Fruit fly (Drosophila melanogaster): ENCODE measurements around the gene CG14687.

Gene CG14687

dm6 chr3R:10792604-10793003 lies at the start of gene CG14687:
Gene CG14687 (plus strand): TSS chr3R:10792904.
- TF ChIP-seq fd96Ca (GFP tag; IDR thresholded peaks at IDR 0.05) (no peak), CG13204 (GFP tag; optimal IDR thresholded peaks at IDR 0.05) (no peak), gl (tag; optimal IDR thresholded peaks at IDR 0.05) (no peak), CG17806 (tag; optimal IDR thresholded peaks at IDR 0.05) (no peak)

- TF ChIP-seq D1 (tag; optimal IDR thresholded peaks at IDR 0.05) (no peak), fd96Ca (GFP tag; IDR thresholded peaks at IDR 0.05) (0 out of 3 replicates have a peak, but pooled peaks have one; percentile 19), CG13204 (GFP tag; optimal IDR thresholded peaks at IDR 0.05) (no peak), CG4496 (GFP tag; IDR thresholded peaks at IDR 0.05) (no peak)
Measured at dm6 chr3R:10747650-10748049, 45.1 kb upstream of the CG14687 start.

DNA sequence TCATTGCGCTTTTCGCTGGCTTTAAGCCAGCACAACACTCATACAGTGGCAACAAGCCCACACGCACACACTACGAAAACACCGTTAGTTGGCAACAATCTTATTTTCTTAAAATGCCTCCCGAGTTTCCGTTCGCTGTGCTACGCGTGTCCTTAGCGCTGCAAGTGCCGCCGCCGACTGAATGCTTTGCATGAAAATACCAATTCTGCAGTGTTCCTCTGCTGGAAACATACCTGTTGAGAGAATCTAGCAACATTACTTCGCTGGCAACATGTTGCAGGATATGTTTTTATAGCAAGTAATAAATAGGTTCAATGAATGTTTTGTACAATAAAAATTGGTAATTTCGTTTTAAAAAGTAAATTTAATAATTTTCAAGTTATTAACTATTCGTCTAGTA lies 41.6 kb upstream of the CG14687 start, which contains the start of gene TkR86C:
TkR86C (minus strand) TSS at position 168 of the 400 bp plus-strand sequence.
- TF ChIP-seq CG9948 (tag; optimal IDR thresholded peaks at IDR 0.05), result no peak
- no peak for TF ChIP-seq CG10348 (GFP tag; IDR thresholded peaks at IDR 0.05)
- no peak for TF ChIP-seq Pif1B (GFP tag; optimal IDR thresholded peaks at IDR 0.05)
- no peak for TF ChIP-seq Ets98B (GFP tag; IDR thresholded peaks at IDR 0.05)
- no peak for TF ChIP-seq Snoo (tag; optimal IDR thresholded peaks at IDR 0.05)
- TF ChIP-seq CG8159 (tag; optimal IDR thresholded peaks at IDR 0.05), result no peak
- no peak for TF ChIP-seq CG17806 (tag; optimal IDR thresholded peaks at IDR 0.05)
- TF ChIP-seq CG13204 (GFP tag; optimal IDR thresholded peaks at IDR 0.05), result no peak
- TF ChIP-seq rn (GFP tag; IDR thresholded peaks at IDR 0.05), result no peak
- TF ChIP-seq CG15710 (tag; optimal IDR thresholded peaks at IDR 0.05), result no peak

dm6 chr3R:10755534-10755933 lies 37.2 kb upstream of the CG14687 start, which contains the start of gene CG14691:
Gene CG14691 (minus strand): TSS chr3R:10755634.
- TF ChIP-seq CG8301 (tag; optimal IDR thresholded peaks at IDR 0.05), result no peak
- TF ChIP-seq CG12605 (GFP tag; IDR thresholded peaks at IDR 0.05), result no peak
- no peak for TF ChIP-seq fd96Ca (GFP tag; IDR thresholded peaks at IDR 0.05)
- TF ChIP-seq CG15710 (tag; optimal IDR thresholded peaks at IDR 0.05), result no peak
- TF ChIP-seq CG9948 (tag; optimal IDR thresholded peaks at IDR 0.05), result no peak
- no peak for TF ChIP-seq CG34367 (tag; optimal IDR thresholded peaks at IDR 0.05)
- no peak for TF ChIP-seq CG14655 (GFP tag; optimal IDR thresholded peaks at IDR 0.05)
- no peak for TF ChIP-seq CG8159 (tag; optimal IDR thresholded peaks at IDR 0.05)
- TF ChIP-seq D1 (tag; optimal IDR thresholded peaks at IDR 0.05), result no peak
- no peak for TF ChIP-seq CG4496 (GFP tag; IDR thresholded peaks at IDR 0.05)

DNA sequence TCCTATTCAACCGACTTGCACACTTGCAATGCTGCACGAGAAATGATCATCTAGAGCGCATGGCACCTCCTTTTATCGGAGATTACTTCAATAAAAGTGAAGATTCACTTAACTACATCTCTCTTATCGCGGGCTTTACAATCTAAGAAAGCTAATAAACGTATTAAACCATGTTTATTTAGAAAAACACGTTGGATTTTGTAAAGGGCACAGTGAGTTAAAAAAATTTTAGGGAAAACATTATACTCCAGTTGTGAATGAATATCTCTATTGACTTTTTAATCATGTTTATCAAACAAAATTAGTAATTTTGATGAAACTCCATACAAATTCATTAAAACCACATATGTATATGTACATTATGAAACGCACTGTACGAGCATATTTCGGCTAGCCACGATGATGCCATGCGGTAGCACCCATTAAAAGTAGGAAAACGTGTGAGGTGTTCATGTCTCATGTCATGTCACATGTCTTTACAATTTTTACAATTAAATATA lies 33.3 kb upstream of the CG14687 start, which contains the start of gene CG31272:
CG31272 (minus strand) TSS at position 51 of the 500 bp plus-strand sequence.
- TF ChIP-seq CG10348 (GFP tag; IDR thresholded peaks at IDR 0.05), result no peak
- TF ChIP-seq CG13204 (GFP tag; optimal IDR thresholded peaks at IDR 0.05), result no peak
- TF ChIP-seq CG8301 (tag; optimal IDR thresholded peaks at IDR 0.05), result no peak
- TF ChIP-seq CG32121 (GFP tag; IDR thresholded peaks at IDR 0.05), result no peak
- TF ChIP-seq Pif1B (GFP tag; optimal IDR thresholded peaks at IDR 0.05), result no peak
- no peak for TF ChIP-seq Ets98B (GFP tag; IDR thresholded peaks at IDR 0.05)
- TF ChIP-seq CG14655 (GFP tag; optimal IDR thresholded peaks at IDR 0.05), result no peak
- no peak for TF ChIP-seq fd96Ca (GFP tag; IDR thresholded peaks at IDR 0.05)
- no peak for TF ChIP-seq CG12605 (GFP tag; IDR thresholded peaks at IDR 0.05)
- no peak for TF ChIP-seq CG15710 (tag; optimal IDR thresholded peaks at IDR 0.05)
- TF ChIP-seq gl (tag; optimal IDR thresholded peaks at IDR 0.05), result no peak
- TF ChIP-seq CG17806 (tag; optimal IDR thresholded peaks at IDR 0.05), result no peak
- no peak for TF ChIP-seq CG9948 (tag; optimal IDR thresholded peaks at IDR 0.05)
- no peak for TF ChIP-seq D1 (tag; optimal IDR thresholded peaks at IDR 0.05)

- peak; percentile 67 for TF ChIP-seq CG32121 (GFP tag; IDR thresholded peaks at IDR 0.05)
- TF ChIP-seq Ets98B (GFP tag; IDR thresholded peaks at IDR 0.05), result peak; percentile 44
- 0 out of 2 replicates have a peak, but pooled peaks have one; percentile 26 for TF ChIP-seq rn (GFP tag; IDR thresholded peaks at IDR 0.05)
- no peak for TF ChIP-seq gl (tag; optimal IDR thresholded peaks at IDR 0.05)
- TF ChIP-seq Pif1A (GFP tag; optimal IDR thresholded peaks at IDR 0.05), result no peak
- peak; percentile 66; the same call in 2 of the 3 replicates for TF ChIP-seq CG4496 (GFP tag; IDR thresholded peaks at IDR 0.05)
- TF ChIP-seq CG13204 (GFP tag; optimal IDR thresholded peaks at IDR 0.05), result no peak
Measured at dm6 chr3R:10760966-10761855, 31.5 kb upstream of the CG14687 start, which contains the start of the genes MED7 and Cap-H2. Gene MED7 (minus strand): TSS chr3R:10761032. Gene Cap-H2 (plus strand): TSS chr3R:10761310.

DNA sequence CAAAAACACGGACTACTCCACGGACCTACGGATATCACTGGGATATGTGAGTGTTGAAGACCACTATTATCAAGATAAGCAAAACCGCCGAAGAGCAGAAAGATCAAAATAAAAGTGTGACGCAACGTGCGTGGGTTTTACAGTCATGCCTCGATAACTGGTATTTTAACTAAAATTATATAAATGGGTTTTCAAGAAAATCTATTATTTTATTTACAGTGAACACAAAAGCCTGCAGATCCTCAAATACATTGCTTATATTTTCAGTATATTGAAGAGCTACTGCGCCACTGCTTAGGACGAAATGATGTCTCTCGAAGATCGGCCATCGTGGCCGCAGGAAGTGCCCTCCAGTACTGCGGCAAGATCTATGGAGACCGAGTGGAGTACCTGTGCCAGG lies 30.7 kb upstream of the CG14687 start:
- TF ChIP-seq CG13204 (GFP tag; optimal IDR thresholded peaks at IDR 0.05) (no peak), CG32121 (GFP tag; IDR thresholded peaks at IDR 0.05) (peak; percentile 62; the same call in 1 of the 2 replicates), CG4496 (GFP tag; IDR thresholded peaks at IDR 0.05) (peak; percentile 65; the same call in 2 of the 3 replicates), Pif1B (GFP tag; optimal IDR thresholded peaks at IDR 0.05) (no peak), Ets98B (GFP tag; IDR thresholded peaks at IDR 0.05) (0 out of 2 replicates have a peak, but pooled peaks have one; percentile 21), Pif1A (GFP tag; optimal IDR thresholded peaks at IDR 0.05) (no peak), EcR (GFP tag; optimal IDR thresholded peaks at IDR 0.05) (no peak)
